Worm (Caenorhabditis elegans) whole organism, L4/young adult: ENCODE measurements around the gene W04H10.2.

ENCODE experiments used
- W03F9.2 ChIP-seq: fragments of 150-350 bp; optimal IDR thresholded peaks from 2 replicates; lab custom pipeline; 2014; ENCODE audit warnings: missing biosample characterization, missing genetic modification characterization
- dao-5 ChIP-seq: sonication (generic microtip); optimal IDR thresholded peaks from 2 replicates; lab custom pipeline; 2016; ENCODE audit warnings: missing genotype, missing genetic modification characterization, moderate library complexity, missing compliant biosample characterization
- him-1 ChIP-seq: sonication (generic microtip); optimal IDR thresholded peaks from 2 replicates; lab custom pipeline; 2016; ENCODE audit warnings: missing genotype, missing genetic modification reagents, missing genetic modification characterization, missing compliant biosample characterization

W04H10.2 gene

DNA sequence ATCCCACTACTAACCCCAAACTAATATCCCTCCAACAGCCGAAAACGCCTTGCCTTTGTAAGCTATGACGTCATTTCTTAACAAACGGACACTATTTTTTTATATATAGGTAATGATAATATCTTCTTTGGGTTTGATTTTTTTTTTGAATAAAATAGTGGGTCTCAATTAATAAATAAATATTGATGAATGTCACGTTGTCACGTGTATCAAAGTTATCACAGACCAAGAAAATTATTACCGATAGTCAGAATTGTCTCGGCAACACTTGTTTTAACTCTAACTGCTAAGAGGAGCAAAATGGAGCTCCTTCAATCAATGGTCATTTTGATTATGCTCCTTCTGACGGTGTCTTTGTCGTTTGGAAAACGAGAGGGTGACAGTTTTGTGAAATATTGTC is 28.6 kb downstream of the W04H10.2 start, which contains the start of gene T04B8.1:
Gene T04B8.1, plus strand, starts transcription at position 301 of the 400 bp plus-strand sequence.
- no peak for TF ChIP-seq W03F9.2 (tag; lab: Kevin White, UChicago)
- no peak for TF ChIP-seq him-1 (tag; lab: Kevin White, UChicago)
- no peak for TF ChIP-seq dao-5 (tag; lab: Kevin White, UChicago)

DNA sequence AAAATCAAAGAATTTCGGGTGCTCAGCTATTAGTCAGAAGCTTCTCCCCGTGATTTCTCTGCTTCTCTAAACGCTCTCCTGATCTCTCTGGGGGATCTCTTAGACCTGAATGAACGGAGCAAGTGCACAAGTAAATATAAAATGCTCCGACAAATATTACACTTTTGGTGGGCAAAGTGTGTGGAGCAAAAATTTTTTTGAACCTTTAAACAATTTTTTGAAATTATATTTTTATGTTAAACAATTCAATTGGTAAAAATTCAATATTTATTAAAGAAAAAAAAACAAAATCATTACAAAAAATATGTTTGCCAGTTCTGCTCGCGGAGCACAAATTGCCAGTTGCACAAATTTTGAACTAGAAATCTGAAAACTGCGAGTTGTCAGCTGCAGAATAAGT is 34.1 kb downstream of the W04H10.2 start, which contains the start of gene K07E8.6:
Gene K07E8.6, minus strand, starts transcription at position 101 of the 400 bp plus-strand sequence.
- TF ChIP-seq W03F9.2 (tag; lab: Kevin White, UChicago) (no peak), dao-5 (tag; lab: Kevin White, UChicago) (no peak), him-1 (tag; lab: Kevin White, UChicago) (no peak)

- no peak for TF ChIP-seq him-1 (tag; lab: Kevin White, UChicago)
- TF ChIP-seq dao-5 (tag; lab: Kevin White, UChicago), result no peak
- no peak for TF ChIP-seq W03F9.2 (tag; lab: Kevin White, UChicago)
Measured at ce11 chrII:643733-644132, 38.4 kb downstream of the W04H10.2 start.

DNA sequence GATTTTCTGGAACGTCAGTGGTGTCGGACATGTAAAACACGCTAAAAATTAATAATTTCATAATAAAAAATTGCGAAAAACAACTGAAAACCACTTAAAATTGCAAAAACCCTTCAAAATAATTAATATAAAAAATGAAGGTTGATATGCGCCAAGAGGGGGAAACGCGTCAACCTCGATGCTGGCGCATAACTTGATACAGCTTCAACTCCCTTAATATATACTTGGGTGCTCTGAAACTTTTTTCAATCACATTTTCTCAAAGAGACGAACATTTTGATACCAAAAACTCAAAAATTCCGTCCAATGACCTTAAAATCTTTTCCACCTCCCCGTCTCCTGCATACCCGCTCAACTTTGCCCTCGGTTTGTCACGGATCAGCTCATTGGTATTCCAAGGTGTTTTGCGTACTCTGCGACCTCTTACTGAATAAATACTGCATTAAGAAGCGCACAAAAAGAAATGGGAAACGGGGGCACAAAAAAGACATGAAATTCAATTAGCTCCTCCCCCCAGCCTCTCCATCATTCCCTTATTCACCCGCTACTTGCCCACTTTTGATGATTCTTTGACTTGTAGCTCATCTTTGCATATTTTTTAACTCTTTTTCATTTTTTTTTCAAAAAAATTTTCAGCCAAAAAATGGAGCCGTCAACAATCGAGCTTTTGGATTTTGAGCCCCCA is 45.1 kb downstream of the W04H10.2 start, which contains the start of the genes K07E8.7 and frpr-14:
Gene K07E8.7, minus strand, starts transcription at position 47 of the 685 bp plus-strand sequence.
Gene frpr-14, plus strand, starts transcription at position 635 of the 685 bp plus-strand sequence.
- TF ChIP-seq him-1 (tag; lab: Kevin White, UChicago), result no peak
- no peak for TF ChIP-seq dao-5 (tag; lab: Kevin White, UChicago)
- TF ChIP-seq W03F9.2 (tag; lab: Kevin White, UChicago), result no peak

- TF ChIP-seq dao-5 (tag; lab: Kevin White, UChicago) (no peak), W03F9.2 (tag; lab: Kevin White, UChicago) (no peak), him-1 (tag; lab: Kevin White, UChicago) (no peak)
Measured at ce11 chrII:651324-651723, 46.0 kb downstream of the W04H10.2 start.
